Worm (Caenorhabditis elegans) whole organism, L4 larva: ENCODE data around the gene M03C11.3.

Experiments
- F10B5.3 ChIP-seq: sonication (generic microtip); optimal IDR thresholded peaks from 2 replicates; lab custom pipeline; 2016; ENCODE audit warnings: mild to moderate bottlenecking, missing genetic modification characterization, missing compliant biosample characterization
- F44E2.7 ChIP-seq: fragments of 200-800 bp; sonication (Bioruptor generic); IDR thresholded peaks from 2 replicates; pipeline ENCODE4 v2.1.2; 2022; ENCODE audit warnings: missing genetic modification characterization, missing compliant biosample characterization
- R02D3.7 ChIP-seq: fragments of 150-350 bp; sonication (generic microtip); optimal IDR thresholded peaks from 3 replicates; lab custom pipeline; 2014; ENCODE audit warnings: missing biosample characterization, missing genetic modification characterization
- T26A8.4 ChIP-seq: fragments of 200-800 bp; sonication (Bioruptor generic); IDR thresholded peaks from 2 replicates; pipeline ENCODE4 v1.3.6; 2022; ENCODE audit warnings: missing genetic modification characterization, missing compliant biosample characterization
- Y48G9A.11 ChIP-seq: fragments of 200-800 bp; sonication (Bioruptor generic); IDR thresholded peaks from 2 replicates; pipeline ENCODE4 v1.3.6; 2022; ENCODE audit warnings: missing genetic modification reagents, missing genetic modification characterization, missing compliant biosample characterization
- Y75B8A.6 ChIP-seq: fragments of 200-800 bp; sonication (Bioruptor generic); IDR thresholded peaks from 2 replicates; pipeline ENCODE4 v1.3.6; 2022; ENCODE audit warnings: missing genetic modification reagents, missing genetic modification characterization, missing compliant biosample characterization
- ZK546.5 ChIP-seq, 2 experiments: sonication (generic microtip); optimal IDR thresholded peaks; 2 replicates each; lab custom pipeline; 2017; ENCODE audit warnings: missing biosample characterization in 2 of 2, missing genetic modification characterization in 2 of 2
- aha-1 ChIP-seq: fragments of 150-350 bp; peaks from one replicate; lab custom pipeline; 2014; ENCODE audit warnings: missing biosample characterization, missing genetic modification characterization
- attf-4 ChIP-seq: sonication (generic microtip); optimal IDR thresholded peaks from 3 replicates; lab custom pipeline; 2017; ENCODE audit warnings: missing biosample characterization, missing genetic modification characterization
- ceh-20 ChIP-seq: fragments of 200-800 bp; sonication (Bioruptor generic); IDR thresholded peaks from 2 replicates; pipeline ENCODE4 v1.3.6; 2022; ENCODE audit warnings: missing genetic modification reagents, missing genetic modification characterization, missing compliant biosample characterization
- ceh-28 ChIP-seq: fragments of 150-350 bp; optimal IDR thresholded peaks from 2 replicates; lab custom pipeline; 2014; ENCODE audit warnings: missing biosample characterization, missing genetic modification reagents, missing genetic modification characterization
- ces-1 ChIP-seq: fragments of 150-350 bp; sonication (generic microtip); optimal IDR thresholded peaks from 4 replicates; lab custom pipeline; 2014; ENCODE audit warnings: missing biosample characterization, missing genetic modification reagents, missing genetic modification characterization
- daf-12 ChIP-seq: fragments of 150-350 bp; optimal IDR thresholded peaks from 2 replicates; lab custom pipeline; 2014; ENCODE audit warnings: missing biosample characterization, missing genetic modification reagents, missing genetic modification characterization
- dmd-9 ChIP-seq: fragments of 200-800 bp; sonication (Bioruptor generic); IDR thresholded peaks from 2 replicates; pipeline ENCODE4 v1.3.6; 2022; ENCODE audit warnings: missing genetic modification reagents, missing genetic modification characterization, missing compliant biosample characterization
- duxl-1 ChIP-seq: sonication (generic microtip); optimal IDR thresholded peaks from 2 replicates; lab custom pipeline; 2016; ENCODE audit warnings: mild to moderate bottlenecking, missing genetic modification characterization, moderate library complexity, missing compliant biosample characterization; ENCODE audit not compliant: poor library complexity
- dve-1 ChIP-seq: sonication (generic microtip); optimal IDR thresholded peaks from 2 replicates; lab custom pipeline; 2017; ENCODE audit warnings: antibody characterized with exemption, mild to moderate bottlenecking, missing genetic modification characterization, missing compliant biosample characterization; ENCODE audit not compliant: insufficient read depth
- egl-27 ChIP-seq: sonication (generic microtip); optimal IDR thresholded peaks from 3 replicates; lab custom pipeline; 2017; ENCODE audit warnings: missing biosample characterization, missing genetic modification reagents, missing genetic modification characterization
- egl-43 ChIP-seq: fragments of 200-800 bp; sonication (Bioruptor generic); IDR thresholded peaks from 2 replicates; pipeline ENCODE4 v1.3.6; 2022; ENCODE audit warnings: missing genetic modification reagents, missing genetic modification characterization, missing compliant biosample characterization
- fkh-10 ChIP-seq: fragments of 150-350 bp; optimal IDR thresholded peaks from 2 replicates; lab custom pipeline; 2014; ENCODE audit warnings: missing biosample characterization, missing genetic modification reagents, missing genetic modification characterization
- fos-1 ChIP-seq: fragments of 150-350 bp; optimal IDR thresholded peaks from 2 replicates; lab custom pipeline; 2014; ENCODE audit warnings: missing biosample characterization, missing genetic modification characterization
- gei-8 ChIP-seq: fragments of 200-800 bp; sonication (Bioruptor generic); optimal IDR thresholded peaks from 2 replicates; lab custom pipeline; 2018; ENCODE audit warnings: mild to moderate bottlenecking, missing genetic modification characterization, missing compliant biosample characterization
- hif-1 ChIP-seq, 2 experiments: sonication (generic microtip); optimal IDR thresholded peaks; 2 replicates each; lab custom pipeline; 2016 to 2017; ENCODE audit warnings: missing compliant biosample characterization in 2 of 2, missing genetic modification characterization in 2 of 2, missing genetic modification reagents in 2 of 2, missing genotype in 2 of 2, mild to moderate bottlenecking in 1 of 2
- hlh-11 ChIP-seq: fragments of 200-800 bp; sonication (Bioruptor generic); optimal IDR thresholded peaks from 2 replicates; lab custom pipeline; 2018; ENCODE audit warnings: mild to moderate bottlenecking, missing genetic modification characterization, missing compliant biosample characterization
- hlh-30 ChIP-seq: sonication (generic microtip); optimal IDR thresholded peaks from 2 replicates; lab custom pipeline; 2017; ENCODE audit warnings: antibody characterized with exemption, mild to moderate bottlenecking, missing genetic modification characterization, missing compliant biosample characterization; ENCODE audit not compliant: insufficient read depth
- hmg-1.1 ChIP-seq: fragments of 200-800 bp; sonication (Bioruptor generic); IDR thresholded peaks from 2 replicates; pipeline ENCODE4 v1.3.6; 2022; ENCODE audit warnings: missing genetic modification reagents, missing genetic modification characterization, missing compliant biosample characterization
- jun-1 ChIP-seq: fragments of 150-350 bp; optimal IDR thresholded peaks from 2 replicates; lab custom pipeline; 2014; ENCODE audit warnings: missing biosample characterization, missing genetic modification reagents, missing genetic modification characterization
- lin-13 ChIP-seq: fragments of 150-350 bp; optimal IDR thresholded peaks from 2 replicates; lab custom pipeline; 2014; ENCODE audit warnings: missing biosample characterization, missing genetic modification reagents, missing genetic modification characterization
- lin-15B ChIP-seq: fragments of 150-350 bp; sonication (generic microtip); optimal IDR thresholded peaks from 3 replicates; lab custom pipeline; 2014; ENCODE audit warnings: missing biosample characterization, missing genetic modification characterization
- lin-38 ChIP-seq: fragments of 200-800 bp; sonication (Bioruptor generic); IDR thresholded peaks from 2 replicates; pipeline ENCODE4 v1.3.6; 2022; ENCODE audit warnings: missing genetic modification reagents, missing genetic modification characterization, missing compliant biosample characterization
- lin-39 ChIP-seq: fragments of 150-350 bp; optimal IDR thresholded peaks from 2 replicates; lab custom pipeline; 2014; ENCODE audit warnings: missing biosample characterization, missing genetic modification reagents, missing genetic modification characterization
- lir-3 ChIP-seq: sonication (generic microtip); optimal IDR thresholded peaks from 2 replicates; lab custom pipeline; 2016; ENCODE audit warnings: mild to moderate bottlenecking, missing genetic modification characterization, missing compliant biosample characterization
- lsy-2 ChIP-seq, 2 experiments: fragments of 150-350 bp in 1 of 2; sonication (generic microtip) in 1 of 2; optimal IDR thresholded peaks; 2 replicates each; lab custom pipeline; 2014 to 2017; ENCODE audit warnings: missing biosample characterization in 2 of 2, missing genetic modification characterization in 2 of 2
- mdl-1 ChIP-seq, 2 experiments: fragments of 150-350 bp in 1 of 2; sonication (generic microtip) in 1 of 2; optimal IDR thresholded peaks; 2 replicates each; lab custom pipeline; 2014 to 2017; ENCODE audit warnings: missing biosample characterization in 2 of 2, missing genetic modification characterization in 2 of 2
- mdt-29 ChIP-seq: fragments of 200-800 bp; sonication (Bioruptor generic); IDR thresholded peaks from 2 replicates; pipeline ENCODE4 v1.3.6; 2022; ENCODE audit warnings: missing genetic modification reagents, missing genetic modification characterization, missing compliant biosample characterization
- mxl-3 ChIP-seq: fragments of 200-800 bp; sonication (Bioruptor generic); optimal IDR thresholded peaks from 2 replicates; lab custom pipeline; 2018; ENCODE audit warnings: mild to moderate bottlenecking, missing genetic modification characterization, missing compliant biosample characterization
- nhr-10 ChIP-seq: fragments of 150-350 bp; optimal IDR thresholded peaks from 2 replicates; lab custom pipeline; 2014; ENCODE audit warnings: missing biosample characterization, missing genetic modification characterization
- nhr-102 ChIP-seq: sonication (generic microtip); optimal IDR thresholded peaks from 2 replicates; lab custom pipeline; 2016; ENCODE audit warnings: mild to moderate bottlenecking, missing genetic modification characterization, moderate library complexity, missing compliant biosample characterization
- nhr-111 ChIP-seq: fragments of 200-800 bp; sonication (Bioruptor generic); optimal IDR thresholded peaks from 2 replicates; lab custom pipeline; 2018; ENCODE audit warnings: mild to moderate bottlenecking, missing genetic modification characterization, missing compliant biosample characterization
- nhr-237 ChIP-seq: sonication (generic microtip); optimal IDR thresholded peaks from 2 replicates; lab custom pipeline; 2017; ENCODE audit warnings: missing biosample characterization, missing genetic modification characterization
- nhr-28 ChIP-seq: fragments of 150-350 bp; optimal IDR thresholded peaks from 2 replicates; lab custom pipeline; 2014; ENCODE audit warnings: missing biosample characterization, missing genetic modification characterization
- nhr-41 ChIP-seq: fragments of 200-800 bp; sonication (Bioruptor generic); IDR thresholded peaks from 2 replicates; pipeline ENCODE4 v1.3.6; 2022; ENCODE audit warnings: missing genetic modification reagents, missing genetic modification characterization, missing compliant biosample characterization
- pha-4 ChIP-seq, 2 experiments: fragments of 150-350 bp in 1 of 2; fragments of 200-800 bp in 1 of 2; sonication (Bioruptor generic) in 1 of 2; IDR thresholded peaks in 1 of 2; optimal IDR thresholded peaks in 1 of 2; 2 replicates each; pipeline versions ENCODE4 v1.3.6 to Lab custom; 2014 to 2022; ENCODE audit warnings: missing genetic modification characterization in 2 of 2, missing genetic modification reagents in 2 of 2, missing biosample characterization in 1 of 2, missing compliant biosample characterization in 1 of 2
- php-3 ChIP-seq: fragments of 200-800 bp; sonication (Bioruptor generic); IDR thresholded peaks from 2 replicates; pipeline ENCODE4 v1.3.6; 2022; ENCODE audit warnings: missing genetic modification reagents, missing genetic modification characterization, missing compliant biosample characterization
- pqm-1 ChIP-seq: sonication (generic microtip); optimal IDR thresholded peaks from 2 replicates; lab custom pipeline; 2017; ENCODE audit warnings: missing biosample characterization, missing genetic modification characterization
- sdz-12 ChIP-seq: fragments of 200-800 bp; sonication (Bioruptor generic); optimal IDR thresholded peaks from 2 replicates; lab custom pipeline; 2018; ENCODE audit warnings: mild to moderate bottlenecking, missing genetic modification characterization, missing compliant biosample characterization
- set-16 ChIP-seq: fragments of 200-800 bp; sonication (Bioruptor generic); IDR thresholded peaks from 2 replicates; pipeline ENCODE4 v1.3.6; 2022; ENCODE audit warnings: missing genetic modification reagents, missing genetic modification characterization, missing compliant biosample characterization
- spr-1 ChIP-seq: sonication (generic microtip); optimal IDR thresholded peaks from 2 replicates; lab custom pipeline; 2016; ENCODE audit warnings: mild to moderate bottlenecking, missing genetic modification characterization, missing compliant biosample characterization
- unc-130 ChIP-seq: sonication (generic microtip); optimal IDR thresholded peaks from 2 replicates; lab custom pipeline; 2016; ENCODE audit warnings: missing genetic modification reagents, missing genetic modification characterization, missing compliant biosample characterization
- unc-39 ChIP-seq: sonication (generic microtip); optimal IDR thresholded peaks from 2 replicates; lab custom pipeline; 2017; ENCODE audit warnings: missing biosample characterization, missing genetic modification characterization
- zfp-2 ChIP-seq: sonication (generic microtip); optimal IDR thresholded peaks from 2 replicates; lab custom pipeline; 2016; ENCODE audit warnings: mild to moderate bottlenecking, missing genetic modification characterization, missing compliant biosample characterization
- zip-2 ChIP-seq: fragments of 150-350 bp; optimal IDR thresholded peaks from 2 replicates; lab custom pipeline; 2014; ENCODE audit warnings: missing biosample characterization, missing genetic modification characterization
- ztf-7 ChIP-seq: fragments of 150-350 bp; optimal IDR thresholded peaks from 2 replicates; lab custom pipeline; 2014; ENCODE audit warnings: missing biosample characterization, missing genetic modification characterization

The M03C11.3 gene

ce11 chrIII:10355382-10355781 lies 49.5 kb upstream of the M03C11.3 start, which contains the start of gene spp-1 (continued):
- TF ChIP-seq fos-1 (tag; lab: Kevin White, UChicago) (no peak), nhr-102 (tag; lab: Kevin White, UChicago) (peak; percentile 22), ceh-20 (no peak), Y75B8A.6 (GFP tag; lab: Robert Waterston, UW) (no peak), jun-1 (tag; lab: Kevin White, UChicago) (no peak), aha-1 (peak; percentile 76), ztf-7 (tag; lab: Kevin White, UChicago) (no peak), R02D3.7 (tag; lab: Kevin White, UChicago) (no peak), attf-4 (tag; lab: Kevin White, UChicago) (no peak), hlh-30 (tag; lab: Kevin White, UChicago) (peak; percentile 43), zip-2 (tag; lab: Kevin White, UChicago) (no peak), set-16 (no peak), nhr-111 (GFP tag; lab: Kevin White, UChicago) (no peak), mxl-3 (GFP tag; lab: Kevin White, UChicago) (no peak), daf-12 (no peak), egl-27 (tag; lab: Kevin White, UChicago) (no peak), lin-13 (GFP tag; lab: Kevin White, UChicago) (no peak), lin-15B (tag; lab: Kevin White, UChicago) (no peak), lin-38 (GFP tag; lab: Robert Waterston, UW) (no peak; the same call in 1 of the 2 replicates), pqm-1 (tag; lab: Kevin White, UChicago) (peak; percentile 86), php-3 (GFP tag; lab: Robert Waterston, UW) (no peak), nhr-237 (tag; lab: Kevin White, UChicago) (no peak), duxl-1 (tag; lab: Kevin White, UChicago) (no peak), lir-3 (no peak), dmd-9 (GFP tag; lab: Robert Waterston, UW) (no peak), hif-1 (tag; optimal IDR thresholded peaks at IDR 0.05; lab: Kevin White, UChicago) (no peak), gei-8 (no peak), hmg-1.1 (GFP tag; lab: Robert Waterston, UW) (no peak), mdt-29 (GFP tag; lab: Robert Waterston, UW) (no peak), nhr-10 (tag; lab: Kevin White, UChicago) (peak; percentile 17), lin-39 (tag; lab: Kevin White, UChicago) (no peak), hlh-11 (tag; lab: Kevin White, UChicago) (peak; percentile 84), F44E2.7 (GFP tag; lab: Robert Waterston, UW) (no peak), sdz-12 (GFP tag; lab: Kevin White, UChicago) (no peak), Y48G9A.11 (GFP tag; lab: Robert Waterston, UW) (no peak), mdl-1 (tag; optimal IDR thresholded peaks at IDR 0.05; lab: Kevin White, UChicago) (peak in 1 of 2 experiments; percentile 13), nhr-28 (tag; lab: Kevin White, UChicago) (peak; percentile 58), unc-39 (no peak), dve-1 (tag; lab: Kevin White, UChicago) (peak; percentile 90), unc-130 (no peak), fkh-10 (GFP tag; lab: Kevin White, UChicago) (no peak), lsy-2 (tag; optimal IDR thresholded peaks at IDR 0.05; lab: Kevin White, UChicago) (peak in 1 of 2 experiments; percentile 30), pha-4 (GFP tag; IDR thresholded peaks at IDR 0.05; lab: Robert Waterston, UW) (no peak), pha-4 (tag; optimal IDR thresholded peaks at IDR 0.05; lab: Kevin White, UChicago) (no peak), F10B5.3 (tag; lab: Kevin White, UChicago) (no peak), ces-1 (no peak), zfp-2 (no peak), T26A8.4 (GFP tag; lab: Robert Waterston, UW) (no peak; the same call in none of the 2 replicates), nhr-41 (GFP tag; lab: Robert Waterston, UW) (no peak), egl-43 (GFP tag; lab: Robert Waterston, UW) (no peak), spr-1 (no peak), ZK546.5 (tag; optimal IDR thresholded peaks at IDR 0.05; lab: Kevin White, UChicago) (no peak), ceh-28 (tag; lab: Kevin White, UChicago) (no peak)
